Fruit fly (Drosophila melanogaster): ENCODE measurements around the gene rudhira.

The rudhira gene

dm6 chrX:11849267-11849666 is 32.6 kb downstream of the rudhira start:
- TF ChIP-seq en (GFP tag; optimal IDR thresholded peaks at IDR 0.05) (no peak), CG5245 (GFP tag; optimal IDR thresholded peaks at IDR 0.05) (no peak), al (GFP tag; IDR thresholded peaks at IDR 0.05) (peak; percentile 17; the same call in 1 of the 2 replicates), CG10147 (GFP tag; optimal IDR thresholded peaks at IDR 0.05) (no peak), crc (GFP tag; optimal IDR thresholded peaks at IDR 0.05) (no peak), CG3163 (GFP tag; optimal IDR thresholded peaks at IDR 0.05) (no peak), Gsc (GFP tag; IDR thresholded peaks at IDR 0.05) (no peak), vvl (GFP tag; IDR thresholded peaks at IDR 0.05) (peak; percentile 59; the same call in 1 of the 2 replicates), CG2120 (GFP tag; optimal IDR thresholded peaks at IDR 0.05) (no peak), CG17385 (GFP tag; optimal IDR thresholded peaks at IDR 0.05) (no peak), ttk (GFP tag; IDR thresholded peaks at IDR 0.05) (no peak), CG9215 (GFP tag; IDR thresholded peaks at IDR 0.05) (no peak), abd-A (tag; optimal IDR thresholded peaks at IDR 0.05) (peak; percentile 72), CG13624 (GFP tag; optimal IDR thresholded peaks at IDR 0.05) (no peak), pan (optimal IDR thresholded peaks at IDR 0.05) (no peak), pan (GFP tag; optimal IDR thresholded peaks at IDR 0.05 in 1 of 2, IDR thresholded peaks at IDR 0.05 in 1 of 2) (peak in 1 of 2 experiments; percentile 16), CG17328 (GFP tag; IDR thresholded peaks at IDR 0.05) (no peak), CG14667 (GFP tag; IDR thresholded peaks at IDR 0.05) (no peak), aop (GFP tag; IDR thresholded peaks at IDR 0.05) (no peak), hb (GFP tag; IDR thresholded peaks at IDR 0.05; ENCODE audit: partially characterized antibody) (no peak), dati (GFP tag; IDR thresholded peaks at IDR 0.05) (no peak), E2f1 (GFP tag; IDR thresholded peaks at IDR 0.05) (no peak), CG18476 (GFP tag; optimal IDR thresholded peaks at IDR 0.05) (peak; percentile 10), CG9876 (GFP tag; optimal IDR thresholded peaks at IDR 0.05) (no peak), Oaz (GFP tag; IDR thresholded peaks at IDR 0.05) (no peak), sr (GFP tag; IDR thresholded peaks at IDR 0.05) (no peak), crol (GFP tag; IDR thresholded peaks at IDR 0.05) (peak; percentile 59; the same call in 1 of the 2 replicates), crp (GFP tag; optimal IDR thresholded peaks at IDR 0.05) (no peak), CG8089 (GFP tag; optimal IDR thresholded peaks at IDR 0.05) (no peak), CG14441 (GFP tag; IDR thresholded peaks at IDR 0.05) (peak; percentile 40), CG32767 (GFP tag; IDR thresholded peaks at IDR 0.05) (no peak), CG13894 (tag; optimal IDR thresholded peaks at IDR 0.05) (no peak), row (GFP tag; IDR thresholded peaks at IDR 0.05) (0 out of 3 replicates have a peak, but pooled peaks have one; percentile 7), CG7372 (GFP tag; IDR thresholded peaks at IDR 0.05) (no peak), CG17802 (tag; optimal IDR thresholded peaks at IDR 0.05) (no peak), mld (GFP tag; IDR thresholded peaks at IDR 0.05; ENCODE audit: partially characterized antibody) (no peak), Blimp-1 (GFP tag; optimal IDR thresholded peaks at IDR 0.05) (no peak), CG3995 (GFP tag; optimal IDR thresholded peaks at IDR 0.05) (no peak), CG32532 (GFP tag; IDR thresholded peaks at IDR 0.05) (0 out of 2 replicates have a peak, but pooled peaks have one; percentile 7), CG7839 (tag; optimal IDR thresholded peaks at IDR 0.05) (no peak), br (optimal IDR thresholded peaks at IDR 0.05) (no peak), Xbp1 (GFP tag; optimal IDR thresholded peaks at IDR 0.05) (no peak), pho (GFP tag; optimal IDR thresholded peaks at IDR 0.05) (no peak), jing (GFP tag; optimal IDR thresholded peaks at IDR 0.05) (no peak), Hsf (GFP tag; optimal IDR thresholded peaks at IDR 0.05) (no peak), CG8944 (GFP tag; optimal IDR thresholded peaks at IDR 0.05) (no peak), Dip3 (GFP tag; optimal IDR thresholded peaks at IDR 0.05) (no peak), Asciz (GFP tag; optimal IDR thresholded peaks at IDR 0.05) (no peak), CG2889 (GFP tag; IDR thresholded peaks at IDR 0.05) (no peak), Fer1 (GFP tag; optimal IDR thresholded peaks at IDR 0.05) (no peak), CkIIα-i1 (GFP tag; IDR thresholded peaks at IDR 0.05) (no peak), CG34422 (GFP tag; IDR thresholded peaks at IDR 0.05) (no peak), CG3838 (GFP tag; optimal IDR thresholded peaks at IDR 0.05) (no peak)

All from whole organism, embryonic.